Worm (Caenorhabditis elegans) whole organism, young adult: ENCODE data around the gene ZK669.2.

Source experiments
- B0035.1 ChIP-seq: sonication (generic microtip); optimal IDR thresholded peaks from 2 replicates; lab custom pipeline; 2016; ENCODE audit warnings: missing genetic modification characterization, mild to moderate bottlenecking, missing compliant biosample characterization, missing genotype, missing genetic modification reagents
- C06A6.2 ChIP-seq: fragments of 200-800 bp; sonication (Bioruptor generic); conservative IDR thresholded peaks from 2 replicates; pipeline ENCODE4 v1.3.6; 2022; ENCODE audit warnings: missing genetic modification characterization, missing compliant biosample characterization
- C17E4.6 ChIP-seq: fragments of 200-800 bp; sonication (Bioruptor generic); IDR thresholded peaks from 2 replicates; pipeline ENCODE4 v1.3.6; 2022; ENCODE audit warnings: missing genetic modification reagents, missing genetic modification characterization, missing compliant biosample characterization
- F23B12.7 ChIP-seq: sonication (generic microtip); optimal IDR thresholded peaks from 2 replicates; lab custom pipeline; 2017; ENCODE audit warnings: missing genetic modification characterization, mild to moderate bottlenecking, missing compliant biosample characterization, antibody characterized with exemption, moderate library complexity; ENCODE audit not compliant: insufficient read depth
- F49E8.2 ChIP-seq: sonication (generic microtip); optimal IDR thresholded peaks from 3 replicates; lab custom pipeline; 2017; ENCODE audit warnings: missing genetic modification characterization, mild to moderate bottlenecking, missing compliant biosample characterization, antibody characterized with exemption, moderate library complexity; ENCODE audit not compliant: insufficient read depth
- F55B11.4 ChIP-seq: sonication (generic microtip); optimal IDR thresholded peaks from 2 replicates; lab custom pipeline; 2016; ENCODE audit warnings: missing compliant biosample characterization, missing genetic modification characterization, borderline replicate concordance; ENCODE audit not compliant: insufficient read depth
- F57A8.1 ChIP-seq: fragments of 200-800 bp; sonication (Bioruptor generic); optimal IDR thresholded peaks from 2 replicates; lab custom pipeline; 2018; ENCODE audit warnings: mild to moderate bottlenecking, missing genetic modification characterization, moderate library complexity, missing compliant biosample characterization
- K12H6.12 ChIP-seq: fragments of 200-800 bp; sonication (Bioruptor generic); optimal IDR thresholded peaks from 2 replicates; lab custom pipeline; 2018; ENCODE audit warnings: mild to moderate bottlenecking, missing genetic modification characterization, missing compliant biosample characterization
- Y56A3A.18 ChIP-seq: fragments of 200-800 bp; sonication (Bioruptor generic); IDR thresholded peaks from 2 replicates; pipeline ENCODE4 v1.3.6; 2022; ENCODE audit warnings: missing genetic modification reagents, missing genetic modification characterization, missing compliant biosample characterization
- Y95B8A.8 ChIP-seq: fragments of 200-800 bp; sonication (Bioruptor generic); IDR thresholded peaks from 2 replicates; pipeline ENCODE4 v1.3.6; 2022; ENCODE audit warnings: missing genetic modification reagents, missing genetic modification characterization, missing compliant biosample characterization
- athp-1 ChIP-seq: sonication (generic microtip); optimal IDR thresholded peaks from 2 replicates; lab custom pipeline; 2017; ENCODE audit warnings: mild to moderate bottlenecking, missing genetic modification characterization, missing compliant biosample characterization
- attf-5 ChIP-seq: fragments of 200-800 bp; sonication (Bioruptor generic); optimal IDR thresholded peaks from 2 replicates; lab custom pipeline; 2018; ENCODE audit warnings: mild to moderate bottlenecking, missing genetic modification characterization, missing compliant biosample characterization
- bed-1 ChIP-seq: fragments of 200-800 bp; sonication (Bioruptor generic); IDR thresholded peaks from 2 replicates; pipeline ENCODE4 v1.3.6; 2022; ENCODE audit warnings: missing genetic modification reagents, missing genetic modification characterization, missing compliant biosample characterization
- ccch-3 ChIP-seq: fragments of 200-800 bp; sonication (Bioruptor generic); optimal IDR thresholded peaks from 2 replicates; lab custom pipeline; 2018; ENCODE audit warnings: mild to moderate bottlenecking, missing genetic modification characterization, missing compliant biosample characterization
- cebp-1 ChIP-seq, 2 experiments: fragments of 200-800 bp in 1 of 2; sonication (Bioruptor generic) in 1 of 2; sonication (generic microtip) in 1 of 2; IDR thresholded peaks in 1 of 2; optimal IDR thresholded peaks in 1 of 2; 2 replicates each; pipeline versions ENCODE4 v1.3.6 to Lab custom; 2017 to 2022; ENCODE audit warnings: missing compliant biosample characterization in 2 of 2, missing genetic modification characterization in 2 of 2, mild to moderate bottlenecking in 1 of 2, missing genetic modification reagents in 1 of 2, moderate library complexity in 1 of 2
- ceh-27 ChIP-seq: fragments of 200-800 bp; sonication (Bioruptor generic); optimal IDR thresholded peaks from 2 replicates; lab custom pipeline; 2018; ENCODE audit warnings: mild to moderate bottlenecking, missing genetic modification characterization, moderate library complexity, missing compliant biosample characterization
- ceh-40 ChIP-seq: fragments of 200-800 bp; sonication (Bioruptor generic); IDR thresholded peaks from 2 replicates; pipeline ENCODE4 v1.3.6; 2022; ENCODE audit warnings: missing genetic modification characterization, missing compliant biosample characterization
- chd-7 ChIP-seq: sonication (generic microtip); optimal IDR thresholded peaks from 2 replicates; lab custom pipeline; 2016; ENCODE audit warnings: mild to moderate bottlenecking, missing genetic modification characterization, moderate library complexity, missing compliant biosample characterization
- hmg-20 ChIP-seq: fragments of 200-800 bp; sonication (Bioruptor generic); IDR thresholded peaks from 2 replicates; pipeline ENCODE4 v1.3.6; 2022; ENCODE audit warnings: missing genetic modification reagents, missing genetic modification characterization, missing compliant biosample characterization
- hsf-1 ChIP-seq: fragments of 200-800 bp; sonication (Bioruptor generic); IDR thresholded peaks from 2 replicates; pipeline ENCODE4 v1.3.6; 2022; ENCODE audit warnings: missing genetic modification reagents, missing genetic modification characterization, missing compliant biosample characterization
- let-607 ChIP-seq, 2 experiments: fragments of 200-800 bp in 1 of 2; sonication (Bioruptor generic) in 1 of 2; sonication (generic microtip) in 1 of 2; optimal IDR thresholded peaks; 2 replicates each; lab custom pipeline; 2016 to 2018; ENCODE audit warnings: mild to moderate bottlenecking in 2 of 2, missing compliant biosample characterization in 2 of 2, missing genetic modification characterization in 2 of 2, moderate library complexity in 2 of 2, missing genotype in 1 of 2
- lin-26 ChIP-seq: fragments of 200-800 bp; sonication (Bioruptor generic); IDR thresholded peaks from 2 replicates; pipeline ENCODE4 v1.3.6; 2022; ENCODE audit warnings: missing genetic modification reagents, missing genetic modification characterization, missing compliant biosample characterization
- lin-35 ChIP-seq, 3 experiments: fragments of 150-350 bp in 2 of 3; sonication (generic microtip) in 1 of 3; optimal IDR thresholded peaks; 2 replicates each; lab custom pipeline; 2014 to 2018; ENCODE audit warnings: missing biosample characterization in 3 of 3, missing genetic modification characterization in 3 of 3, missing genetic modification reagents in 3 of 3
- madf-6 ChIP-seq: fragments of 200-800 bp; sonication (Bioruptor generic); IDR thresholded peaks from 2 replicates; pipeline ENCODE4 v1.3.6; 2022; ENCODE audit warnings: missing genetic modification reagents, missing genetic modification characterization, missing compliant biosample characterization
- madf-8 ChIP-seq: fragments of 200-800 bp; sonication (Bioruptor generic); conservative IDR thresholded peaks from 2 replicates; pipeline ENCODE4 v1.3.6; 2022; ENCODE audit warnings: missing genetic modification reagents, missing genetic modification characterization, missing compliant biosample characterization
- mcd-1 ChIP-seq: fragments of 200-800 bp; sonication (Bioruptor generic); IDR thresholded peaks from 2 replicates; pipeline ENCODE4 v1.3.6; 2022; ENCODE audit warnings: missing genetic modification reagents, missing genetic modification characterization, missing compliant biosample characterization
- mel-28 ChIP-seq: sonication (generic microtip); optimal IDR thresholded peaks from 2 replicates; lab custom pipeline; 2016; ENCODE audit warnings: borderline replicate concordance, mild to moderate bottlenecking, missing genetic modification characterization, missing compliant biosample characterization
- mes-4 ChIP-seq: sonication (generic microtip); optimal IDR thresholded peaks from 2 replicates; lab custom pipeline; 2016; ENCODE audit warnings: missing genotype, missing genetic modification characterization, missing compliant biosample characterization
- nfyb-1 ChIP-seq: fragments of 200-800 bp; sonication (Bioruptor generic); IDR thresholded peaks from 2 replicates; pipeline ENCODE4 v1.3.6; 2022; ENCODE audit warnings: missing genetic modification reagents, missing genetic modification characterization, missing compliant biosample characterization
- nhr-179 ChIP-seq: sonication (generic microtip); optimal IDR thresholded peaks from 2 replicates; lab custom pipeline; 2016; ENCODE audit warnings: mild to moderate bottlenecking, missing genetic modification characterization, missing compliant biosample characterization
- nhr-80 ChIP-seq: sonication (generic microtip); optimal IDR thresholded peaks from 2 replicates; lab custom pipeline; 2016; ENCODE audit warnings: missing genetic modification characterization, missing compliant biosample characterization
- pbrm-1 ChIP-seq: fragments of 200-800 bp; sonication (Bioruptor generic); IDR thresholded peaks from 2 replicates; pipeline ENCODE4 v1.3.6; 2022; ENCODE audit warnings: missing genetic modification reagents, missing genetic modification characterization, missing compliant biosample characterization
- pha-4 ChIP-seq: fragments of 150-350 bp; sonication (generic microtip); optimal IDR thresholded peaks from 2 replicates; lab custom pipeline; 2014; ENCODE audit warnings: missing biosample characterization, missing genetic modification reagents, missing genetic modification characterization
- tlf-1 ChIP-seq: fragments of 200-800 bp; sonication (Bioruptor generic); optimal IDR thresholded peaks from 2 replicates; lab custom pipeline; 2018; ENCODE audit warnings: mild to moderate bottlenecking, missing genetic modification characterization, missing compliant biosample characterization
- unc-62 ChIP-seq: fragments of 150-350 bp; optimal IDR thresholded peaks from 2 replicates; lab custom pipeline; 2014; ENCODE audit warnings: missing biosample characterization, missing genetic modification reagents, missing genetic modification characterization
- xnd-1 ChIP-seq: sonication (generic microtip); optimal IDR thresholded peaks from 2 replicates; lab custom pipeline; 2016; ENCODE audit warnings: missing genotype, missing genetic modification reagents, missing genetic modification characterization, missing compliant biosample characterization
- zfh-2 ChIP-seq: fragments of 200-800 bp; sonication (Bioruptor generic); conservative IDR thresholded peaks from 2 replicates; pipeline ENCODE4 v1.3.6; 2022; ENCODE audit warnings: missing genetic modification reagents, missing genetic modification characterization, missing compliant biosample characterization
- ztf-22 ChIP-seq: fragments of 200-800 bp; sonication (Bioruptor generic); optimal IDR thresholded peaks from 2 replicates; lab custom pipeline; 2018; ENCODE audit warnings: mild to moderate bottlenecking, missing genetic modification characterization, moderate library complexity, missing compliant biosample characterization
- ztf-26 ChIP-seq: sonication (generic microtip); optimal IDR thresholded peaks from 2 replicates; lab custom pipeline; 2017; ENCODE audit warnings: missing genetic modification characterization, missing compliant biosample characterization

ZK669.2 gene

DNA sequence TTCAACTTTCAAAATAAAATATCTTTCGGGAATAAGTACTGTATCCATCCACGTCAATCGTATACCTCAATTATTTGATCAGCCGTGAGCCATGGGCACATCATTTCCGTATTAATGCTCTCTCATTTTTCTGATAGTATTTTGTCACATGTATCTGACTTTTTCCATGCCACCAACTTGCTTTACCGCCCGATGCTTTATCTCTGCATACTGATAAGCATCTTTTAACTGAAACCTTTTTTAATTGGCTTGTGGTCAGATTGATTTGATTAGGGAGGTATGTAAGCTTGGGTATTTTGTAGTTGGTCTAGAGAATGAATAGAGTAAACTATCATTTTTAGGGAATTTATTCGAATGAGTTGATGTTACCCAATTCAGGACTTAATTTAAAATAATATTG, 48.7 kb downstream of the ZK669.2 start:
- TF ChIP-seq Y56A3A.18 (GFP tag; lab: Robert Waterston, UW) (no peak), nhr-80 (tag; lab: Kevin White, UChicago) (peak; percentile 49)

DNA sequence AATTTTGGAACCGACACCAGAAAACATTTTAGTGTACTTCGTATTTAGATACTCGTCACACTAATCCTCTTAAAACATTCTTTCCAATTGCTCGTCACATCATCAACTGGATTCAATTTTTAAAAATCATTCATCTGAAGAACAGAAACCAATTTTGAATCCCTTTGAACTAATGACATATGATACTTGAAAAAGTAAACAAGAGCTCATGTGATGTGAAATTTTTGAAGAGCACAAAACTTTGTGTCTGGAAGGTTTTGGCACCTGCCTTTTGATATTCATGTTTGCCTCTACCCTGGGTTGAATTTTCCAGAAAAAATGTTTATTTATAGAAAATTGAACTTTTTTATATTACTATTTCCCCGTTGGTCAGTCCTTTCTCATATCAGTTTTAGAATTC, 49.2 kb downstream of the ZK669.2 start:
- TF ChIP-seq madf-8 (GFP tag; lab: Robert Waterston, UW): no peak
- TF ChIP-seq pha-4 (tag; lab: Kevin White, UChicago): peak; percentile 59
- no peak for TF ChIP-seq mcd-1 (GFP tag; lab: Robert Waterston, UW)
- no peak for TF ChIP-seq F55B11.4 (tag; lab: Kevin White, UChicago)
- TF ChIP-seq hsf-1 (GFP tag; lab: Robert Waterston, UW): no peak
- no peak for TF ChIP-seq cebp-1 (GFP tag; IDR thresholded peaks at IDR 0.05; lab: Robert Waterston, UW)
- peak; percentile 12 for TF ChIP-seq cebp-1 (tag; optimal IDR thresholded peaks at IDR 0.05; lab: Kevin White, UChicago)

DNA sequence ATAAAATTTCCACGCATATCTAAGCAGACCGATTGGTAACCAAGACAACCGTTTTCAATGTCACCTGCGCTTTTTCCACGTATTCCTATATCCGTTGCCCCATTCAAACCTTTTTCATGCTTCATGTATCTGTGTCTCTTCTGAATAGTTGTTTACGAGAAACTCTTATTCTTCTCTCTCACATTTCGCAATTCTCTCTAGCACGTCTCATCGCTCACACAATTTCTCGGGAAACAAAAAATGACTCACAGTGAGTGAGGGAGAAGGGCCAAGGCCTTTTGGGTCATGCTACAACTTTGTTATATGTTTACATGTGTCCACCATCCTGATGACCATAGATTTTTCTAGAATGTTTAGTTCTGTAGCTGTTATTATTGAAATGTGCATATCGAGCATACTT, 50.7 kb downstream of the ZK669.2 start:
- no peak for TF ChIP-seq pbrm-1 (GFP tag; lab: Robert Waterston, UW)
- TF ChIP-seq chd-7 (tag; lab: Kevin White, UChicago): no peak
- peak; percentile 41; the same call in 1 of the 2 replicates for TF ChIP-seq nfyb-1 (GFP tag; lab: Robert Waterston, UW)
- TF ChIP-seq madf-6: no peak
- TF ChIP-seq athp-1 (tag; lab: Kevin White, UChicago): no peak
- no peak for TF ChIP-seq lin-26 (GFP tag; lab: Robert Waterston, UW)
- TF ChIP-seq xnd-1 (tag; lab: Kevin White, UChicago): no peak
- no peak for TF ChIP-seq nhr-80 (tag; lab: Kevin White, UChicago)
- no peak for TF ChIP-seq ztf-22 (GFP tag; lab: Kevin White, UChicago)
- no peak for TF ChIP-seq C17E4.6
- no peak for TF ChIP-seq hmg-20 (GFP tag; lab: Robert Waterston, UW)
- no peak for TF ChIP-seq ceh-40 (GFP tag; lab: Robert Waterston, UW)
- TF ChIP-seq Y95B8A.8: no peak
- TF ChIP-seq cebp-1 (GFP tag; IDR thresholded peaks at IDR 0.05; lab: Robert Waterston, UW): peak; percentile 88
- peak; percentile 96 for TF ChIP-seq cebp-1 (tag; optimal IDR thresholded peaks at IDR 0.05; lab: Kevin White, UChicago)
- no peak for TF ChIP-seq unc-62 (GFP tag; lab: Kevin White, UChicago)
- no peak for TF ChIP-seq ztf-26
- TF ChIP-seq B0035.1 (tag; lab: Kevin White, UChicago): no peak
- no peak for TF ChIP-seq F23B12.7 (tag; lab: Kevin White, UChicago)
- no peak for TF ChIP-seq mel-28 (tag; lab: Kevin White, UChicago)
- TF ChIP-seq mes-4: no peak
- TF ChIP-seq tlf-1 (GFP tag; lab: Kevin White, UChicago): no peak
- no peak for TF ChIP-seq ccch-3
- TF ChIP-seq F57A8.1 (GFP tag; lab: Kevin White, UChicago): no peak
- peak; percentile 25 for TF ChIP-seq attf-5 (GFP tag; lab: Kevin White, UChicago)
- TF ChIP-seq lin-35 (GFP tag; optimal IDR thresholded peaks at IDR 0.05; lab: Kevin White, UChicago): peak in 1 of 3 experiments; percentile 10
- peak; percentile 58 for TF ChIP-seq K12H6.12 (tag; lab: Kevin White, UChicago)
- TF ChIP-seq ceh-27 (GFP tag; lab: Kevin White, UChicago): peak; percentile 44
- TF ChIP-seq bed-1: no peak
- TF ChIP-seq F49E8.2 (tag; lab: Kevin White, UChicago): no peak
- TF ChIP-seq madf-8 (GFP tag; lab: Robert Waterston, UW): no peak
- no peak for TF ChIP-seq zfh-2 (GFP tag; lab: Robert Waterston, UW)
- TF ChIP-seq C06A6.2: no peak
- no peak for TF ChIP-seq let-607 (tag; optimal IDR thresholded peaks at IDR 0.05; lab: Kevin White, UChicago)
- no peak for TF ChIP-seq nhr-179 (tag; lab: Kevin White, UChicago)
